Worm (Caenorhabditis elegans) whole organism, L4 larva: ENCODE data around the gene F34D10.9.

Source experiments
- F44E2.7 ChIP-seq: fragments of 200-800 bp; sonication (Bioruptor generic); IDR thresholded peaks from 2 replicates; pipeline ENCODE4 v2.1.2; 2022; ENCODE audit warnings: missing genetic modification characterization, missing compliant biosample characterization
- Y105C5A.15 ChIP-seq: fragments of 200-800 bp; sonication (Bioruptor generic); IDR thresholded peaks from 2 replicates; pipeline ENCODE4 v1.3.6; 2022; ENCODE audit warnings: missing genetic modification characterization, missing compliant biosample characterization
- Y48G9A.11 ChIP-seq: fragments of 200-800 bp; sonication (Bioruptor generic); IDR thresholded peaks from 2 replicates; pipeline ENCODE4 v1.3.6; 2022; ENCODE audit warnings: missing genetic modification reagents, missing genetic modification characterization, missing compliant biosample characterization
- Y5F2A.4 ChIP-seq: fragments of 200-800 bp; sonication (Bioruptor generic); optimal IDR thresholded peaks from 2 replicates; lab custom pipeline; 2018; ENCODE audit warnings: mild to moderate bottlenecking, missing genetic modification characterization, missing compliant biosample characterization
- Y75B8A.6 ChIP-seq: fragments of 200-800 bp; sonication (Bioruptor generic); IDR thresholded peaks from 2 replicates; pipeline ENCODE4 v1.3.6; 2022; ENCODE audit warnings: missing genetic modification reagents, missing genetic modification characterization, missing compliant biosample characterization
- ZK546.5 ChIP-seq, 2 experiments: sonication (generic microtip); optimal IDR thresholded peaks; 2 replicates each; lab custom pipeline; 2017; ENCODE audit warnings: missing biosample characterization in 2 of 2, missing genetic modification characterization in 2 of 2
- aha-1 ChIP-seq: fragments of 150-350 bp; peaks from one replicate; lab custom pipeline; 2014; ENCODE audit warnings: missing biosample characterization, missing genetic modification characterization
- attf-4 ChIP-seq: sonication (generic microtip); optimal IDR thresholded peaks from 3 replicates; lab custom pipeline; 2017; ENCODE audit warnings: missing biosample characterization, missing genetic modification characterization
- ceh-28 ChIP-seq: fragments of 150-350 bp; optimal IDR thresholded peaks from 2 replicates; lab custom pipeline; 2014; ENCODE audit warnings: missing biosample characterization, missing genetic modification reagents, missing genetic modification characterization
- ceh-32 ChIP-seq: sonication (generic microtip); optimal IDR thresholded peaks from 2 replicates; lab custom pipeline; 2016; ENCODE audit warnings: mild to moderate bottlenecking, missing genetic modification characterization, missing compliant biosample characterization; ENCODE audit not compliant: poor library complexity
- ceh-44 ChIP-seq: fragments of 200-800 bp; sonication (Bioruptor generic); IDR thresholded peaks from 2 replicates; pipeline ENCODE4 v1.3.6; 2022; ENCODE audit warnings: missing genetic modification reagents, missing genetic modification characterization, missing compliant biosample characterization
- ceh-62 ChIP-seq: sonication (generic microtip); optimal IDR thresholded peaks from 2 replicates; lab custom pipeline; 2017; ENCODE audit warnings: missing biosample characterization, missing genetic modification characterization
- ces-1 ChIP-seq: fragments of 150-350 bp; sonication (generic microtip); optimal IDR thresholded peaks from 4 replicates; lab custom pipeline; 2014; ENCODE audit warnings: missing biosample characterization, missing genetic modification reagents, missing genetic modification characterization
- cey-2 ChIP-seq: sonication (generic microtip); optimal IDR thresholded peaks from 3 replicates; lab custom pipeline; 2017; ENCODE audit warnings: missing genetic modification characterization, mild to moderate bottlenecking, missing compliant biosample characterization, antibody characterized with exemption, borderline replicate concordance; ENCODE audit not compliant: insufficient read depth
- daf-16 ChIP-seq, 3 experiments: sonication (generic microtip); optimal IDR thresholded peaks; 2 replicates each; lab custom pipeline; 2016 to 2017; ENCODE audit warnings: missing genetic modification characterization in 3 of 3, missing genetic modification reagents in 3 of 3, mild to moderate bottlenecking in 2 of 3, missing compliant biosample characterization in 2 of 3, missing biosample characterization in 1 of 3, moderate library complexity in 1 of 3
- dmd-6 ChIP-seq: fragments of 200-800 bp; sonication (Bioruptor generic); IDR thresholded peaks from 2 replicates; pipeline ENCODE4 v1.3.6; 2022; ENCODE audit warnings: missing genetic modification reagents, missing genetic modification characterization, missing compliant biosample characterization
- dve-1 ChIP-seq: sonication (generic microtip); optimal IDR thresholded peaks from 2 replicates; lab custom pipeline; 2017; ENCODE audit warnings: antibody characterized with exemption, mild to moderate bottlenecking, missing genetic modification characterization, missing compliant biosample characterization; ENCODE audit not compliant: insufficient read depth
- egl-27 ChIP-seq: sonication (generic microtip); optimal IDR thresholded peaks from 3 replicates; lab custom pipeline; 2017; ENCODE audit warnings: missing biosample characterization, missing genetic modification reagents, missing genetic modification characterization
- fos-1 ChIP-seq: fragments of 150-350 bp; optimal IDR thresholded peaks from 2 replicates; lab custom pipeline; 2014; ENCODE audit warnings: missing biosample characterization, missing genetic modification characterization
- hif-1 ChIP-seq, 2 experiments: sonication (generic microtip); optimal IDR thresholded peaks; 2 replicates each; lab custom pipeline; 2016 to 2017; ENCODE audit warnings: missing compliant biosample characterization in 2 of 2, missing genetic modification characterization in 2 of 2, missing genetic modification reagents in 2 of 2, missing genotype in 2 of 2, mild to moderate bottlenecking in 1 of 2
- hlh-11 ChIP-seq: fragments of 200-800 bp; sonication (Bioruptor generic); optimal IDR thresholded peaks from 2 replicates; lab custom pipeline; 2018; ENCODE audit warnings: mild to moderate bottlenecking, missing genetic modification characterization, missing compliant biosample characterization
- hlh-30 ChIP-seq: sonication (generic microtip); optimal IDR thresholded peaks from 2 replicates; lab custom pipeline; 2017; ENCODE audit warnings: antibody characterized with exemption, mild to moderate bottlenecking, missing genetic modification characterization, missing compliant biosample characterization; ENCODE audit not compliant: insufficient read depth
- lin-15B ChIP-seq: fragments of 150-350 bp; sonication (generic microtip); optimal IDR thresholded peaks from 3 replicates; lab custom pipeline; 2014; ENCODE audit warnings: missing biosample characterization, missing genetic modification characterization
- lin-29 ChIP-seq: fragments of 200-800 bp; sonication (Bioruptor generic); IDR thresholded peaks from 2 replicates; pipeline ENCODE4 v1.3.6; 2022; ENCODE audit warnings: missing genetic modification reagents, missing genetic modification characterization, missing compliant biosample characterization
- madf-5 ChIP-seq, 2 experiments: fragments of 200-800 bp; sonication (Bioruptor generic); IDR thresholded peaks; 2 replicates each; pipeline ENCODE4 v1.3.6; 2022; ENCODE audit warnings: missing compliant biosample characterization in 2 of 2, missing genetic modification characterization in 2 of 2
- madf-9 ChIP-seq: fragments of 200-800 bp; sonication (Bioruptor generic); conservative IDR thresholded peaks from 2 replicates; pipeline ENCODE4 v1.3.6; 2022; ENCODE audit warnings: missing genetic modification reagents, missing genetic modification characterization, missing compliant biosample characterization
- mes-2 ChIP-seq: sonication (generic microtip); optimal IDR thresholded peaks from 2 replicates; lab custom pipeline; 2016; ENCODE audit warnings: missing genotype, mild to moderate bottlenecking, missing genetic modification characterization, missing compliant biosample characterization; ENCODE audit not compliant: poor library complexity, severe bottlenecking
- mxl-2 ChIP-seq: fragments of 200-800 bp; sonication (Bioruptor generic); conservative IDR thresholded peaks from 2 replicates; pipeline ENCODE4 v1.3.6; 2022; ENCODE audit warnings: missing genetic modification reagents, missing genetic modification characterization, missing compliant biosample characterization
- mxl-3 ChIP-seq: fragments of 200-800 bp; sonication (Bioruptor generic); optimal IDR thresholded peaks from 2 replicates; lab custom pipeline; 2018; ENCODE audit warnings: mild to moderate bottlenecking, missing genetic modification characterization, missing compliant biosample characterization
- nhr-11 ChIP-seq: fragments of 150-350 bp; optimal IDR thresholded peaks from 2 replicates; lab custom pipeline; 2014; ENCODE audit warnings: missing biosample characterization, missing genetic modification characterization
- nhr-28 ChIP-seq: fragments of 150-350 bp; optimal IDR thresholded peaks from 2 replicates; lab custom pipeline; 2014; ENCODE audit warnings: missing biosample characterization, missing genetic modification characterization
- nhr-42 ChIP-seq: fragments of 200-800 bp; sonication (Bioruptor generic); IDR thresholded peaks from 2 replicates; pipeline ENCODE4 v1.3.6; 2022; ENCODE audit warnings: missing genetic modification characterization, missing compliant biosample characterization
- nhr-76 ChIP-seq: fragments of 150-350 bp; optimal IDR thresholded peaks from 2 replicates; lab custom pipeline; 2014; ENCODE audit warnings: missing biosample characterization, missing genetic modification characterization
- php-3 ChIP-seq: fragments of 200-800 bp; sonication (Bioruptor generic); IDR thresholded peaks from 2 replicates; pipeline ENCODE4 v1.3.6; 2022; ENCODE audit warnings: missing genetic modification reagents, missing genetic modification characterization, missing compliant biosample characterization
- pqm-1 ChIP-seq: sonication (generic microtip); optimal IDR thresholded peaks from 2 replicates; lab custom pipeline; 2017; ENCODE audit warnings: missing biosample characterization, missing genetic modification characterization
- saeg-2 ChIP-seq: fragments of 200-800 bp; sonication (Bioruptor generic); IDR thresholded peaks from 2 replicates; pipeline ENCODE4 v1.3.6; 2022; ENCODE audit warnings: missing genetic modification reagents, missing genetic modification characterization, missing compliant biosample characterization
- set-16 ChIP-seq: fragments of 200-800 bp; sonication (Bioruptor generic); IDR thresholded peaks from 2 replicates; pipeline ENCODE4 v1.3.6; 2022; ENCODE audit warnings: missing genetic modification reagents, missing genetic modification characterization, missing compliant biosample characterization
- tra-1 ChIP-seq: fragments of 200-800 bp; sonication (Bioruptor generic); IDR thresholded peaks from 2 replicates; pipeline ENCODE4 v1.3.6; 2022; ENCODE audit warnings: missing genetic modification reagents, missing genetic modification characterization, missing compliant biosample characterization
- zfp-2 ChIP-seq: sonication (generic microtip); optimal IDR thresholded peaks from 2 replicates; lab custom pipeline; 2016; ENCODE audit warnings: mild to moderate bottlenecking, missing genetic modification characterization, missing compliant biosample characterization
- ztf-7 ChIP-seq: fragments of 150-350 bp; optimal IDR thresholded peaks from 2 replicates; lab custom pipeline; 2014; ENCODE audit warnings: missing biosample characterization, missing genetic modification characterization

Gene F34D10.9

DNA sequence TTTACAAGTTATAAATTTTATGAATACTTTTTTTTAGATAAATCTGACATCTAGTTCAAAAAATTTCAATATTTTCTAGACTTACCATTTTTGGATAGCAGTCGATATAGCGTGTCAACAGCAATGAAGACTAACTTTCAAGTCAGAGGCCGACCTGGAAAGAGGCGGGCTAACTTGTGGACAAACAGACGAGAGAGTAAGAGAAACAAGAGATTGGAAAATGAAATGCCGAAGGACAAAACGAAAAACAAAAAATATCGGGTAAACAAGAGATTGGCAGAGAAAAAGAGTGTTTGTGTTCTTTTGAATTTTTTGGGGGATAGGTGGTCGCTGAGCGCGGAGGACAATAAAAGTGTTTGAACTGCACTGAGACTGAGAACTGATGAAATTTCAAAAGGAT lies 43.8 kb upstream of the F34D10.9 start, which contains the start of gene lec-4 (continued):
- TF ChIP-seq tra-1 (no peak), nhr-28 (tag; lab: Kevin White, UChicago) (peak; percentile 16), Y5F2A.4 (GFP tag; lab: Kevin White, UChicago) (no peak), ztf-7 (no peak), ces-1 (GFP tag; lab: Kevin White, UChicago) (no peak), pqm-1 (tag; lab: Kevin White, UChicago) (no peak), daf-16 (GFP tag; optimal IDR thresholded peaks at IDR 0.05; lab: Kevin White, UChicago) (peak in 1 of 2 experiments; percentile 82), daf-16 (tag; optimal IDR thresholded peaks at IDR 0.05; lab: Kevin White, UChicago) (peak; percentile 90), nhr-42 (no peak), attf-4 (no peak)

DNA sequence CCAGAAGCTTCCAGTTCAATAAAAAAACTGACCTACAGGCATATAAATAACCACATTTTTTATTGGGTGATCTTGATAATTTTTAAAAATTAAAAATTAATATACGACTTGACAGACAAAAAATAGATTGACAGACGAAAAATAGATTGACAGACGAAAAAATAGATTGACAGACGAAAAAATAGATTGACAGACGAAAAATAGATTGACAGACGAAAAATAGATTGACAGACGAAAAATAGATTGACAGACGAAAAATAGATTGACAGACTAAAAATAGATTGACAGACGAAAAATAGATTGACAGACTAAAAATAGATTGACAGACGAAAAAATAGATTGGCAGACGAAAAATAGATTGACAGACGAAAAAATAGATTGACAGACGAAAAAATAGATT lies 41.0 kb upstream of the F34D10.9 start:
- TF ChIP-seq set-16 (GFP tag; lab: Robert Waterston, UW) = peak; percentile 42

DNA sequence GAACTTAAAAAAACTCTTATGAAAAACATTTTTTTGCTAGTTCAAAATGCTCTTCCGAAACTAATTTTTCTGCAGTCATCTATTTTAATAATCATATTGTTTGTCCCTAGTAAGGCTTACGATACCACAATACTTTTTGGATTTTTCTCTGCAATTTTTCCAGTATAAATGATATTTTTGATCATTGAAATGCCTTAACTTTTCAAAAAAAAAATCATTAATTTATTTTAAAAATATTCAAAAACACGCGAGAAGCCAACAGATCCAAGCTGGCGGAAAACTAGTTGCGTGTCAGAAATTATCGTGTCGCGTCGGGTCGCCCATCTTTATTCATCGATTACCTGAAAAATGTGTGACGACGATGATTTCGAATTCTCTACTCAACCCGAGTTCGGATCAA lies 38.8 kb upstream of the F34D10.9 start, which contains the start of gene gmeb-3:
Gene gmeb-3, plus strand, starts transcription at position 301 of the 400 bp plus-strand sequence.
- TF ChIP-seq nhr-76 (tag; lab: Kevin White, UChicago) (no peak), lin-29 (GFP tag; lab: Robert Waterston, UW) (no peak), madf-5 (GFP tag; IDR thresholded peaks at IDR 0.05; lab: Robert Waterston, UW) (no peak), Y48G9A.11 (no peak), Y75B8A.6 (GFP tag; lab: Robert Waterston, UW) (no peak), saeg-2 (GFP tag; lab: Robert Waterston, UW) (no peak), ceh-44 (GFP tag; lab: Robert Waterston, UW) (no peak), php-3 (GFP tag; lab: Robert Waterston, UW) (no peak), ceh-28 (tag; lab: Kevin White, UChicago) (no peak), fos-1 (tag; lab: Kevin White, UChicago) (no peak), madf-9 (GFP tag; lab: Robert Waterston, UW) (no peak), egl-27 (tag; lab: Kevin White, UChicago) (no peak), hif-1 (tag; optimal IDR thresholded peaks at IDR 0.05; lab: Kevin White, UChicago) (no peak), Y105C5A.15 (no peak)

DNA sequence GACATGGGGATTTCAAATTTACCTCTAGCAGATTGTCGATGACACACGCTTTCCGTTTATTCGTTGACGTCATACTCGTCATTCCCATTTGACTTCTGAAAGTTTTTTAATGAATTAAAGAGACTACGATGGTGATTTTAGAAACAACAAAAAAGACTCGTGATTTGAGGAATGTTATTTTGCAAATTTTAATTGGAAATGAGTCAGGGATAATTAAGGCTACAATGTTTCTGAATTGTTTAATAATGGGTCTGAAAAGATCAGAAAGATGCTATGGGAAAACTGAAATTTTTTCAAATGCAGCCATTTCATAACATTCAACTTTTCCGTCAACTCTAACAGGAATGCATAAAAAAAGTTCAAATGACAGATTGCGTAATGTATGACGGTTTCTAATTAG lies 36.0 kb upstream of the F34D10.9 start, which contains the start of gene C44F1.1:
Gene C44F1.1, minus strand, starts transcription at position 101 of the 400 bp plus-strand sequence.
- TF ChIP-seq mes-2 (tag; lab: Kevin White, UChicago) (no peak), aha-1 (peak; percentile 10)
- TF ChIP-seq, all 104 proteins: peak for 1

DNA sequence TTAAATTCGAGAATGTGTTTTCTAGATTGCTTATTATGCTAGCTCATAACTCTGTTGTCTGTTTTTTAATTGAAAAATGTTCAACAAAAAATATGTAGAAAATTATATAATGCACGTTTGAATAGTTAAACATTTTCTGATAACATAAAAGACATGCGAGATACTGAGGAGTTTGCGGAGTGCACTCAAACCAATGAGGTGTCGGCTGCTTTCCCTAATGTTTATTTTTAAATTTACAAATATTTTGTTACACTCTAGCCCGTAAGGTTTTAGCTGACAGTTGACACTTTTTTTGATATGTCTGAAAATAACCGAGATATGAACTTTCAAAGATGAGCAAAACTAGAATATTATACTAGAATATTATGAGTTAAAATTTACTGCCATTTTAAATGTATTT lies 35.2 kb upstream of the F34D10.9 start:
- TF ChIP-seq dve-1 (tag; lab: Kevin White, UChicago) = peak; percentile 40
- TF ChIP-seq ceh-44 (GFP tag; lab: Robert Waterston, UW) = no peak
- TF ChIP-seq daf-16 (GFP tag; optimal IDR thresholded peaks at IDR 0.05; lab: Kevin White, UChicago) = no peak
- TF ChIP-seq daf-16 (tag; optimal IDR thresholded peaks at IDR 0.05; lab: Kevin White, UChicago) = peak; percentile 10
- TF ChIP-seq, all 104 proteins: peak for 2

DNA sequence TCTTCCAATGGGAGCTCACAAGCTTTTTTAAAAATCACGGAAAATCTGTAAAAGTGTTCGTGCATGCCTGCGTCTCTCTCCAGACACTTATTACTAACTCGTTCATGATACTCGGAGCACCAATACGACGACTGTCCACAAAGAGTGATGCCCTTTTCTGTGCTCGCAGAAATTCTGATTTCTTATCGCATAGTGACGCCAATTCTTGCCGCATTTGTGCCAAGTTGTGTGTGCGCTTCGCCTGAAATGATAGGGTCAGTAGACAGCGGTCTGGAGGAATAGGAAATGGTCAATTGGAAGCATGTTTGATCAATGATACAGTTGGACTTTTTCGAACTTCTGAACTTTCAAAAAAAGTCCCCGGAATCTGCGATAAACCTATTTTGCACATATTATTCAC lies 34.6 kb upstream of the F34D10.9 start:
- no peak for TF ChIP-seq daf-16 (GFP tag; optimal IDR thresholded peaks at IDR 0.05; lab: Kevin White, UChicago)
- peak; percentile 9 for TF ChIP-seq daf-16 (tag; optimal IDR thresholded peaks at IDR 0.05; lab: Kevin White, UChicago)
- TF ChIP-seq hlh-11 (tag; lab: Kevin White, UChicago) = peak; percentile 72
- peak; percentile 77 for TF ChIP-seq pqm-1 (tag; lab: Kevin White, UChicago)
- no peak for TF ChIP-seq ztf-7
- TF ChIP-seq F44E2.7 (GFP tag; lab: Robert Waterston, UW) = no peak
- TF ChIP-seq ceh-32 (tag; lab: Kevin White, UChicago) = no peak
- TF ChIP-seq mxl-3 (GFP tag; lab: Kevin White, UChicago) = peak; percentile 15
- peak; percentile 63 for TF ChIP-seq dmd-6 (GFP tag; lab: Robert Waterston, UW)
- TF ChIP-seq nhr-28 (tag; lab: Kevin White, UChicago) = peak; percentile 77
- TF ChIP-seq lin-15B (tag; lab: Kevin White, UChicago) = no peak
- TF ChIP-seq nhr-11 = no peak
- no peak for TF ChIP-seq zfp-2 (tag; lab: Kevin White, UChicago)
- TF ChIP-seq cey-2 (tag; lab: Kevin White, UChicago) = no peak
- no peak for TF ChIP-seq ceh-44 (GFP tag; lab: Robert Waterston, UW)
- peak; percentile 11 for TF ChIP-seq hlh-30 (tag; lab: Kevin White, UChicago)
- TF ChIP-seq ces-1 (GFP tag; lab: Kevin White, UChicago) = no peak
- no peak for TF ChIP-seq ZK546.5 (tag; optimal IDR thresholded peaks at IDR 0.05; lab: Kevin White, UChicago)
- no peak for TF ChIP-seq ceh-62 (tag; lab: Kevin White, UChicago)
- no peak for TF ChIP-seq Y105C5A.15
- TF ChIP-seq mxl-2 (GFP tag; lab: Robert Waterston, UW) = no peak
